Worm (Caenorhabditis elegans) whole organism, L4/young adult: Measurements from ENCODE around the gene C34C12.9.

Experiments used
- W03F9.2 ChIP-seq: fragments of 150-350 bp; optimal IDR thresholded peaks from 2 replicates; lab custom pipeline; 2014; ENCODE audit warnings: missing biosample characterization, missing genetic modification characterization
- him-1 ChIP-seq: sonication (generic microtip); optimal IDR thresholded peaks from 2 replicates; lab custom pipeline; 2016; ENCODE audit warnings: missing genotype, missing genetic modification reagents, missing genetic modification characterization, missing compliant biosample characterization

DNA sequence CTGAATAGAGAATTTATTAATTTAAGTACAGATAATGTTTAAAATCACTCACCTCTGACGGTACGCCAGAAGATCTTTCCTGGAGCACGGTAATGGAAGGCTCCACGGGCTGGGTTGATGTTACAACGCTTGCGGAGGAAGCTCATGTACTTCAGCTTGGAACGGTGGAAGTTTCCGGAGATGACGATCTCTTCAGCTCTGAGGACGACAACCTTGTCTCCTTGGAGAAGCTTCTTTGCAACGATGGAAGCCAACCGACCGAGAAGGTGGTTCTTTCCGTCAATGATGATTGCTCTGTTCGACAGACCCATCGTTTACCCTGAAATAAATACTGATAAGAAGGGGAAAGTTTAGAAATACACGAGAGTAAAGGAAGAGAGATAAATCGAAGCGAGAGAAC lies 28.0 kb upstream of the C34C12.9 start, which contains the start of gene rpl-16:
- TF ChIP-seq him-1: no peak
- TF ChIP-seq W03F9.2 (tag; lab: Kevin White, UChicago): no peak
